Fruit fly (Drosophila melanogaster) Kc167 (cell line): Measurements from ENCODE around the gene CG7296.

Experiments
- Myc ChIP-seq: fragments of >200 bp; optimal IDR thresholded peaks from 2 replicates; lab custom pipeline; 2017; ENCODE audit warnings: missing external identifiers
- Sin3A ChIP-seq: fragments of >200 bp; optimal IDR thresholded peaks from 2 replicates; lab custom pipeline; 2018; ENCODE audit warnings: missing external identifiers
- h ChIP-seq: fragments of >200 bp; optimal IDR thresholded peaks from 3 replicates; lab custom pipeline; 2018; ENCODE audit warnings: missing external identifiers
- insv ChIP-seq: fragments of >200 bp; optimal IDR thresholded peaks from 3 replicates; lab custom pipeline; 2018; ENCODE audit warnings: missing external identifiers
- psq ChIP-seq: fragments of >200 bp; optimal IDR thresholded peaks from 2 replicates; lab custom pipeline; 2017; ENCODE audit warnings: missing external identifiers
- ttk ChIP-seq: sonication (Bioruptor generic); optimal IDR thresholded peaks from 2 replicates; lab custom pipeline; 2017; ENCODE audit warnings: missing external identifiers

DNA sequence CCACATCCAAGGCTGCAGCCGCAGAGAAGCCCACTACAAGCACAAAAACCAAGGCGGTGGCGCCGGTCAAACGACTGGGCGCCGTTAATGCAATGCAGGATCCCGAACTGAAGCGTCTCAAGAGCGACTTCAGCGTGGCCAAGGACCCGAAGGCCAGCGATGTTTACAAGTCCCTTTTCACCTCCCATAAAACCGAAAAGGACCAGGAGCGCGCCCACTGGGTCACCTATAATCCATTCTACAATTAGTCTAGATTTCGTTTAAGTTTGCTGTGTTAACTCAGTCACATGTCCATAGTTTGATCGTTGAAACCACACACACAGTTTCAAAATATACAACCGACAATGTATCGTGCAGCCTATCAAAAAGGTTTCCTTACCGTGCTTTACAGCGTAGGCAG is 43.1 kb upstream of the CG7296 start, which contains the start of gene CG17118:
- no peak for TF ChIP-seq insv (lab: Kevin White, UChicago)
- no peak for TF ChIP-seq ttk (lab: Kevin White, UChicago)
- TF ChIP-seq h = no peak
- no peak for TF ChIP-seq psq (lab: Kevin White, UChicago)
- TF ChIP-seq Myc (lab: Kevin White, UChicago) = no peak
- TF ChIP-seq Sin3A (lab: Kevin White, UChicago) = no peak
